Fruit fly (Drosophila melanogaster) whole organism, embryonic: Measurements from ENCODE around the gene Cpr62Ba.

ENCODE experiments used
- ATbp ChIP-seq: fragments of 200-800 bp; sonication (Bioruptor generic); optimal IDR thresholded peaks from 2 replicates; lab custom pipeline; 2017; ENCODE audit warnings: missing biosample characterization, mild to moderate bottlenecking, missing genetic modification characterization, missing genetic modification reagents
- BEAF-32 ChIP-seq: fragments of 200-800 bp; sonication (Bioruptor generic); optimal IDR thresholded peaks from 3 replicates; lab custom pipeline; 2017; ENCODE audit warnings: missing biosample characterization, missing genetic modification characterization, mild to moderate bottlenecking, moderate library complexity, missing genetic modification reagents
- Bgb ChIP-seq: fragments of 200-800 bp; sonication (Bioruptor generic); IDR thresholded peaks from 2 replicates; pipeline ENCODE4 v1.3.6; 2022; ENCODE audit warnings: missing biosample characterization, missing genetic modification characterization; ENCODE audit not compliant: partially characterized antibody
- CG12104 ChIP-seq: fragments of 200-800 bp; sonication (Bioruptor generic); optimal IDR thresholded peaks from 3 replicates; lab custom pipeline; 2016; ENCODE audit warnings: missing biosample characterization, missing genetic modification characterization
- CG15011 ChIP-seq: fragments of 200-800 bp; sonication (Bioruptor generic); optimal IDR thresholded peaks from 3 replicates; lab custom pipeline; 2018; ENCODE audit warnings: missing biosample characterization, mild to moderate bottlenecking, missing genetic modification characterization
- CG15073 ChIP-seq: fragments of 200-800 bp; sonication (Bioruptor generic); optimal IDR thresholded peaks from 2 replicates; lab custom pipeline; 2016; ENCODE audit warnings: missing biosample characterization, missing genetic modification characterization
- CG16863 ChIP-seq: fragments of 200-800 bp; sonication (Bioruptor generic); optimal IDR thresholded peaks from 3 replicates; lab custom pipeline; 2016; ENCODE audit warnings: missing biosample characterization, missing genetic modification characterization
- CG17359 ChIP-seq: fragments of 200-800 bp; sonication (Bioruptor generic); optimal IDR thresholded peaks from 3 replicates; lab custom pipeline; 2018; ENCODE audit warnings: missing biosample characterization, mild to moderate bottlenecking, missing genetic modification characterization, moderate library complexity
- CG2116 ChIP-seq: fragments of 200-800 bp; sonication (Bioruptor generic); optimal IDR thresholded peaks from 3 replicates; lab custom pipeline; 2018; ENCODE audit warnings: missing biosample characterization, mild to moderate bottlenecking, missing genetic modification characterization
- CG30431 ChIP-seq: fragments of 200-800 bp; sonication (Bioruptor generic); optimal IDR thresholded peaks from 2 replicates; lab custom pipeline; 2017; ENCODE audit warnings: missing biosample characterization, missing genetic modification characterization
- CG31441 ChIP-seq: fragments of 200-800 bp; sonication (Bioruptor generic); IDR thresholded peaks from 2 replicates; pipeline ENCODE4 v1.3.6; 2022; ENCODE audit warnings: missing biosample characterization, missing genetic modification characterization
- CG3995 ChIP-seq: fragments of 200-800 bp; sonication (Bioruptor generic); optimal IDR thresholded peaks from 3 replicates; lab custom pipeline; 2016; ENCODE audit warnings: missing biosample characterization, missing genetic modification characterization
- CG6689 ChIP-seq: fragments of 200-800 bp; sonication (Bioruptor generic); IDR thresholded peaks from 2 replicates; pipeline ENCODE4 v1.3.6; 2022; ENCODE audit warnings: missing biosample characterization, missing genetic modification characterization
- CG6813 ChIP-seq: fragments of 200-800 bp; sonication (Bioruptor generic); optimal IDR thresholded peaks from 2 replicates; lab custom pipeline; 2017; ENCODE audit warnings: missing biosample characterization, missing genetic modification characterization, mild to moderate bottlenecking, moderate library complexity, missing genetic modification reagents
- CG9437 ChIP-seq: fragments of 200-800 bp; sonication (Bioruptor generic); optimal IDR thresholded peaks from 2 replicates; lab custom pipeline; 2018; ENCODE audit warnings: missing biosample characterization, mild to moderate bottlenecking, missing genetic modification characterization
- CG9932 ChIP-seq: fragments of 200-800 bp; sonication (Bioruptor generic); IDR thresholded peaks from 2 replicates; pipeline ENCODE4 v1.3.6; 2022; ENCODE audit warnings: missing biosample characterization, missing genetic modification characterization
- CHES-1-like ChIP-seq: fragments of 200-800 bp; sonication (Bioruptor generic); optimal IDR thresholded peaks from 2 replicates; lab custom pipeline; 2016; ENCODE audit warnings: missing biosample characterization, missing genetic modification characterization
- Doc2 ChIP-seq: fragments of 200-800 bp; sonication (Bioruptor generic); IDR thresholded peaks from 2 replicates; pipeline ENCODE4 v1.3.6; 2022; ENCODE audit warnings: missing biosample characterization, missing genetic modification characterization
- E2f1 ChIP-seq: fragments of 200-800 bp; sonication (Bioruptor generic); IDR thresholded peaks from 2 replicates; pipeline ENCODE4 v1.3.6; 2022; ENCODE audit warnings: missing biosample characterization, missing genetic modification characterization
- ERR ChIP-seq: fragments of 200-800 bp; sonication (Bioruptor generic); optimal IDR thresholded peaks from 2 replicates; lab custom pipeline; 2016; ENCODE audit warnings: missing biosample characterization, missing genetic modification characterization
- Fer3 ChIP-seq: fragments of 200-800 bp; sonication (Bioruptor generic); optimal IDR thresholded peaks from 2 replicates; lab custom pipeline; 2018; ENCODE audit warnings: missing biosample characterization, mild to moderate bottlenecking, missing genetic modification characterization, moderate library complexity
- HHEX ChIP-seq: fragments of 200-800 bp; sonication (Bioruptor generic); optimal IDR thresholded peaks from 3 replicates; lab custom pipeline; 2017; ENCODE audit warnings: missing biosample characterization, mild to moderate bottlenecking, missing genetic modification characterization, missing genetic modification reagents
- HLH4C ChIP-seq: fragments of 200-800 bp; sonication (Bioruptor generic); IDR thresholded peaks from 3 replicates; pipeline ENCODE4 v1.3.6; 2022; ENCODE audit warnings: missing biosample characterization, missing genetic modification characterization; ENCODE audit not compliant: partially characterized antibody
- Mrtf ChIP-seq: fragments of 200-800 bp; sonication (Bioruptor generic); IDR thresholded peaks from 3 replicates; pipeline ENCODE4 v1.3.6; 2022; ENCODE audit warnings: missing biosample characterization, missing genetic modification characterization
- Myb ChIP-seq: fragments of 200-800 bp; sonication (Bioruptor generic); optimal IDR thresholded peaks from 2 replicates; lab custom pipeline; 2016; ENCODE audit warnings: missing biosample characterization, missing genetic modification characterization
- Neu2 ChIP-seq: fragments of 200-800 bp; sonication (Bioruptor generic); optimal IDR thresholded peaks from 3 replicates; lab custom pipeline; 2016; ENCODE audit warnings: missing biosample characterization, missing genetic modification characterization, borderline replicate concordance
- NfI ChIP-seq: fragments of 200-800 bp; sonication (Bioruptor generic); optimal IDR thresholded peaks from 3 replicates; lab custom pipeline; 2018; ENCODE audit warnings: missing biosample characterization, mild to moderate bottlenecking, missing genetic modification characterization, moderate library complexity
- cato ChIP-seq: fragments of 200-800 bp; sonication (Bioruptor generic); optimal IDR thresholded peaks from 2 replicates; lab custom pipeline; 2016; ENCODE audit warnings: missing biosample characterization, missing genetic modification characterization, borderline replicate concordance
- cg ChIP-seq: fragments of 200-800 bp; sonication (Bioruptor generic); optimal IDR thresholded peaks from 3 replicates; lab custom pipeline; 2019; ENCODE audit warnings: missing biosample characterization, mild to moderate bottlenecking, missing genetic modification characterization, moderate library complexity
- croc ChIP-seq: fragments of 200-800 bp; sonication (Bioruptor generic); conservative IDR thresholded peaks from 3 replicates; pipeline ENCODE4 v1.3.6; 2022; ENCODE audit warnings: missing biosample characterization, missing genetic modification characterization
- dm ChIP-seq: fragments of 200-800 bp; sonication (Bioruptor generic); optimal IDR thresholded peaks from 3 replicates; lab custom pipeline; 2016; ENCODE audit warnings: missing biosample characterization, missing genetic modification characterization
- emc ChIP-seq: fragments of 200-800 bp; sonication (Bioruptor generic); optimal IDR thresholded peaks from 2 replicates; lab custom pipeline; 2016; ENCODE audit warnings: missing biosample characterization, missing genetic modification characterization
- en ChIP-seq: fragments of 200-800 bp; sonication (Bioruptor generic); optimal IDR thresholded peaks from 2 replicates; lab custom pipeline; 2016; ENCODE audit warnings: missing biosample characterization, missing genetic modification characterization
- grau ChIP-seq: fragments of 200-800 bp; optimal IDR thresholded peaks from 3 replicates; lab custom pipeline; 2019; ENCODE audit warnings: missing biosample characterization, mild to moderate bottlenecking, missing genetic modification characterization, moderate library complexity
- hb ChIP-seq: fragments of 200-800 bp; sonication (Bioruptor generic); IDR thresholded peaks from 3 replicates; pipeline ENCODE4 v1.3.6; 2022; ENCODE audit warnings: missing biosample characterization, missing genetic modification characterization; ENCODE audit not compliant: partially characterized antibody
- hkb ChIP-seq, 2 experiments: fragments of 200-800 bp in 1 of 2; fragments of >200 bp in 1 of 2; sonication (Bioruptor generic) in 1 of 2; IDR thresholded peaks in 1 of 2; optimal IDR thresholded peaks in 1 of 2; 2 replicates each; pipeline versions ENCODE4 v1.3.6 to Lab custom; 2017 to 2022; ENCODE audit warnings: missing biosample characterization in 1 of 2, missing genetic modification characterization in 1 of 2
- lilli ChIP-seq: fragments of 200-800 bp; sonication (Bioruptor generic); optimal IDR thresholded peaks from 3 replicates; lab custom pipeline; 2016; ENCODE audit warnings: missing biosample characterization, missing genetic modification characterization
- mam ChIP-seq: fragments of 200-800 bp; sonication (Bioruptor generic); optimal IDR thresholded peaks from 3 replicates; lab custom pipeline; 2016; ENCODE audit warnings: missing biosample characterization, missing genetic modification characterization
- nau ChIP-seq: fragments of 200-800 bp; sonication (Bioruptor generic); optimal IDR thresholded peaks from 3 replicates; lab custom pipeline; 2017; ENCODE audit warnings: missing biosample characterization, mild to moderate bottlenecking, missing genetic modification characterization, missing genetic modification reagents
- nerfin-1 ChIP-seq: fragments of 200-800 bp; sonication (Bioruptor generic); optimal IDR thresholded peaks from 3 replicates; lab custom pipeline; 2019; ENCODE audit warnings: missing biosample characterization, mild to moderate bottlenecking, missing genetic modification characterization, moderate library complexity
- odd ChIP-seq: fragments of 200-800 bp; sonication (Bioruptor generic); optimal IDR thresholded peaks from 2 replicates; lab custom pipeline; 2017; ENCODE audit warnings: missing biosample characterization, mild to moderate bottlenecking, missing genetic modification characterization
- pita ChIP-seq: fragments of 200-800 bp; sonication (Bioruptor generic); optimal IDR thresholded peaks from 2 replicates; lab custom pipeline; 2017; ENCODE audit warnings: missing biosample characterization, mild to moderate bottlenecking, missing genetic modification characterization
- ranshi ChIP-seq: fragments of 200-800 bp; sonication (Bioruptor generic); IDR thresholded peaks from 2 replicates; pipeline ENCODE4 v1.3.6; 2022; ENCODE audit warnings: missing biosample characterization, missing genetic modification characterization
- sc ChIP-seq, 3 experiments: fragments of >200 bp in 2 of 3; fragments of 200-800 bp in 1 of 3; sonication (Bioruptor generic) in 1 of 3; optimal IDR thresholded peaks; 2 replicates in 2 of 3; 3 replicates in 1 of 3; lab custom pipeline; 2017; ENCODE audit warnings: mild to moderate bottlenecking in 1 of 3, missing biosample characterization in 1 of 3, missing genetic modification characterization in 1 of 3, missing genetic modification reagents in 1 of 3
- slp2 ChIP-seq: fragments of 200-800 bp; sonication (Bioruptor generic); optimal IDR thresholded peaks from 2 replicates; lab custom pipeline; 2016; ENCODE audit warnings: missing biosample characterization, missing genetic modification characterization
- so ChIP-seq: fragments of 200-800 bp; sonication (Bioruptor generic); IDR thresholded peaks from 3 replicates; pipeline ENCODE4 v1.3.6; 2022; ENCODE audit warnings: missing biosample characterization, missing genetic modification characterization
- ssp ChIP-seq: fragments of 200-800 bp; sonication (Bioruptor generic); IDR thresholded peaks from 2 replicates; pipeline ENCODE4 v1.3.6; 2022; ENCODE audit warnings: missing biosample characterization, missing genetic modification characterization
- tio ChIP-seq: fragments of 200-800 bp; sonication (Bioruptor generic); optimal IDR thresholded peaks from 2 replicates; lab custom pipeline; 2017; ENCODE audit warnings: missing biosample characterization, missing genetic modification characterization, inconsistent platforms
- wor ChIP-seq: fragments of 200-800 bp; sonication (Bioruptor generic); IDR thresholded peaks from 2 replicates; pipeline ENCODE4 v1.3.6; 2022; ENCODE audit warnings: missing biosample characterization, missing genetic modification characterization

Cpr62Ba gene

DNA sequence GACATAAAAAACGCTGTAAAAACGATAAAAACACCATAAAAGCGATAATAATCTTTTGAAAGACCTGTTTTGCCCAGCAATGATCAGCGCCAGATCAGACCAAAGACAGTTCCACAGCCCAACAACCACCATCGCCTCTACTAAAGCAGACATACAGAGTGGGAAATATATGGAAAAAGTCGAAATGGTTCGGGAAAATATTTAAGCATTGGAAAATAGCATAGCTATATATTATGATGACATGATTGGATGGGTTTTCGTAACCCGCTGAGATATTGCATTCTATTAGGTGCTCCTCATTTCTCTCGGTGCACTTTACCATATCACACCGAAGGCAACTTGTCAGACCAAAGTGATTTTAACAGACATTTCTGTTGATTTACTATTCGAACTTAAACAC, 23.0 kb downstream of the Cpr62Ba start (continued):
- peak; percentile 79 for TF ChIP-seq slp2 (GFP tag; lab: Kevin White, UChicago)
- TF ChIP-seq en (GFP tag; lab: Kevin White, UChicago) = peak; percentile 89
- TF ChIP-seq ERR (GFP tag; lab: Kevin White, UChicago) = peak; percentile 81
- TF ChIP-seq CG6813 (GFP tag; lab: Kevin White, UChicago) = peak; percentile 78
- peak; percentile 90 for TF ChIP-seq CG6689 (GFP tag; lab: Robert Waterston, UW)
- no peak for TF ChIP-seq tio (GFP tag; lab: Kevin White, UChicago)
- TF ChIP-seq BEAF-32 (GFP tag; lab: Kevin White, UChicago) = no peak
- peak; percentile 70; the same call in 1 of the 2 replicates for TF ChIP-seq wor (GFP tag; lab: Robert Waterston, UW)
- peak; percentile 88 for TF ChIP-seq HHEX
- peak; percentile 67 for TF ChIP-seq dm (GFP tag; lab: Kevin White, UChicago)
- TF ChIP-seq cg (GFP tag; lab: Kevin White, UChicago) = no peak
- TF ChIP-seq hb (GFP tag; lab: Robert Waterston, UW) = no peak
- TF ChIP-seq Myb (GFP tag; lab: Kevin White, UChicago) = peak; percentile 70
- TF ChIP-seq croc (GFP tag; lab: Robert Waterston, UW) = peak; percentile 71; the same call in 2 of the 3 replicates
- TF ChIP-seq odd = no peak
- peak; percentile 79 for TF ChIP-seq CG30431 (GFP tag; lab: Kevin White, UChicago)
- TF ChIP-seq ATbp (GFP tag; lab: Kevin White, UChicago) = peak; percentile 83
- peak; percentile 91 for TF ChIP-seq E2f1 (GFP tag; lab: Robert Waterston, UW)
- peak; percentile 67 for TF ChIP-seq CG9437 (GFP tag; lab: Kevin White, UChicago)
- TF ChIP-seq so (GFP tag; lab: Robert Waterston, UW) = peak; percentile 93
- no peak for TF ChIP-seq HLH4C (GFP tag; lab: Robert Waterston, UW)
- peak; percentile 64 for TF ChIP-seq CG12104 (GFP tag; lab: Kevin White, UChicago)
- TF ChIP-seq CG2116 (GFP tag; lab: Kevin White, UChicago) = peak; percentile 49
- TF ChIP-seq sc (optimal IDR thresholded peaks at IDR 0.05; lab: Kevin White, UChicago) = no peak
- TF ChIP-seq sc (GFP tag; optimal IDR thresholded peaks at IDR 0.05; lab: Kevin White, UChicago) = no peak
- peak; percentile 92 for TF ChIP-seq lilli (GFP tag; lab: Kevin White, UChicago)
- TF ChIP-seq hkb (optimal IDR thresholded peaks at IDR 0.05; lab: Kevin White, UChicago) = no peak
- peak; percentile 93 for TF ChIP-seq hkb (GFP tag; IDR thresholded peaks at IDR 0.05; lab: Robert Waterston, UW)
- TF ChIP-seq cato (GFP tag; lab: Kevin White, UChicago) = peak; percentile 57
- peak; percentile 90 for TF ChIP-seq Mrtf (GFP tag; lab: Robert Waterston, UW)
- peak; percentile 91 for TF ChIP-seq CG17359 (tag; lab: Kevin White, UChicago)
- TF ChIP-seq nau (GFP tag; lab: Kevin White, UChicago) = no peak
- TF ChIP-seq Bgb (GFP tag; lab: Robert Waterston, UW) = no peak
- TF ChIP-seq CG15011 (GFP tag; lab: Kevin White, UChicago) = no peak
- TF ChIP-seq grau (tag; lab: Kevin White, UChicago) = peak; percentile 88
- peak; percentile 88 for TF ChIP-seq CG31441
- no peak for TF ChIP-seq pita (GFP tag; lab: Kevin White, UChicago)
- peak; percentile 52 for TF ChIP-seq emc (GFP tag; lab: Kevin White, UChicago)
- TF ChIP-seq Doc2 = peak; percentile 74
- peak; percentile 92 for TF ChIP-seq ranshi (GFP tag; lab: Robert Waterston, UW)
- TF ChIP-seq ssp = peak; percentile 82
- peak; percentile 87 for TF ChIP-seq mam
- TF ChIP-seq CG9932 (GFP tag; lab: Robert Waterston, UW) = peak; percentile 91
- TF ChIP-seq CG15073 (GFP tag; lab: Kevin White, UChicago) = peak; percentile 28
- peak; percentile 80 for TF ChIP-seq CHES-1-like (GFP tag; lab: Kevin White, UChicago)
- TF ChIP-seq CG16863 = peak; percentile 85
- TF ChIP-seq nerfin-1 = no peak
- TF ChIP-seq Neu2 = no peak
- peak; percentile 6 for TF ChIP-seq CG3995 (GFP tag; lab: Kevin White, UChicago)
- peak; percentile 92 for TF ChIP-seq Fer3 (tag; lab: Kevin White, UChicago)
- peak; percentile 84 for TF ChIP-seq NfI
